Worm (Caenorhabditis elegans): ENCODE measurements around the gene tbck-1.
A peak's percentile ranks its signal among the peaks of the same experiment; 100 is the strongest.

Gene tbck-1

ce11 chrII:4856113-4856512 is 27.8 kb downstream of the tbck-1 start (continued):
- TF ChIP-seq aptf-2 (GFP tag; conservative IDR thresholded peaks at IDR 0.05) (no peak), xnd-1 (tag; optimal IDR thresholded peaks at IDR 0.05) (no peak), sptf-2 (GFP tag; optimal IDR thresholded peaks at IDR 0.05) (no peak), ceh-91 (GFP tag; IDR thresholded peaks at IDR 0.05) (no peak), ets-4 (GFP tag; optimal IDR thresholded peaks at IDR 0.05) (no peak), cebp-1 (GFP tag; IDR thresholded peaks at IDR 0.05) (peak; percentile 96), cebp-1 (tag; optimal IDR thresholded peaks at IDR 0.05) (peak; percentile 99), F49E8.2 (tag; optimal IDR thresholded peaks at IDR 0.05; ENCODE audit: insufficient read depth) (no peak), madf-8 (GFP tag; conservative IDR thresholded peaks at IDR 0.05) (no peak)

DNA sequence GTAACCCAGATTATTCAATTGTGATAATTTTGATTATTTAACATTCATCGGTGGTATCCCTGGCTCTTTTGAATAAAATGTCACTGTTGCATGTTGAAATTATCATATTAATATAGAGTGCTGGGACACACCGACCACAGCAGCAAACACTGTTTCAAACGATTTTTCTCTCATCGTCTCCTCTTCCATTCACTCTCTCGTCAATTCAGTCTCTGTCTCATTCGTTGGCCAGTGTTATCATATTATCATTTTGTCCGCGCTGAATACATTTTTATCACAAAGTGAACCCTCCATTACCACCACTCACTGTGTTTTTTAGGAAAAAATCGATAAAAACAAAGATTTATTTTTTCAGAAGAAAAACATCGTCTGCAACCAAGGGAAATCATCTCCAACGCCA is 28.7 kb downstream of the tbck-1 start:
- TF ChIP-seq ztf-3 (GFP tag; optimal IDR thresholded peaks at IDR 0.05) (no peak), ets-4 (GFP tag; optimal IDR thresholded peaks at IDR 0.05) (peak; percentile 36), cebp-1 (GFP tag; IDR thresholded peaks at IDR 0.05) (no peak), cebp-1 (tag; optimal IDR thresholded peaks at IDR 0.05) (peak; percentile 14), lin-54 (GFP tag; optimal IDR thresholded peaks at IDR 0.05) (peak; percentile 21), ztf-18 (tag; optimal IDR thresholded peaks at IDR 0.05) (peak; percentile 15), tbp1 (GFP tag; optimal IDR thresholded peaks at IDR 0.05) (peak; percentile 15), dox-1 (GFP tag; IDR thresholded peaks at IDR 0.05) (peak; percentile 54; the same call in 1 of the 2 replicates), nhr-80 (tag; optimal IDR thresholded peaks at IDR 0.05) (peak; percentile 89), zim-3 (tag; optimal IDR thresholded peaks at IDR 0.05) (no peak)

DNA sequence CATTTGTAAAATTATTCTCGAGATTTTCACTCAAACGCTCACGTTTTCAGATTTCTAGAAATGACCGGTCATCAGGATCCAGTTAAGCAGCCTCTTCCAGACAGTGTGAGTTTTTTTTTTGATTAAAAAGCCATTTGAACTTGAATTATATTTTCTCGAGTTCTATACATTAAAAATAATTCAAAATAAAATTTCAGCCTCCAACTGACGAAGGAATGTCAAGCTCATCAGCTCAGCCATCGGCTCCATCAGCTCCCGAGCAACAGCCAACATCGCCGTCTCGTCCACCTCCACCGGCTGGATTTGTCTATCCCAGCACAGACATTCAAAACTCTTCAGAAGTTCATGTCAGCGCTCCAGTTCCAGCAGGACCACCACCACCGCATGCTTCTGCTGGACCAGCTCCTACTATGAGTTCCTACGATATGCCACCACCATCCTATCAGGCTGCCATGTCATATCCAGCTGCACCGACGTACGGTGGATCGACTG is 29.6 kb downstream of the tbck-1 start, which contains the start of gene F11G11.5:
Gene F11G11.5 (plus strand): TSS at position 51 of the 492 bp plus-strand sequence.
- TF ChIP-seq mxl-1 (tag; optimal IDR thresholded peaks at IDR 0.05), result no peak
- peak; percentile 26; the same call in 1 of the 2 replicates for TF ChIP-seq egrh-3 (GFP tag; IDR thresholded peaks at IDR 0.05)
- TF ChIP-seq repo-1 (tag; optimal IDR thresholded peaks at IDR 0.05), result peak; percentile 32
- TF ChIP-seq let-607 (tag; optimal IDR thresholded peaks at IDR 0.05), result peak in 1 of 2 experiments; percentile 21
- peak; percentile 75; the same call in 1 of the 2 replicates for TF ChIP-seq nfyb-1 (GFP tag; IDR thresholded peaks at IDR 0.05)
- no peak for TF ChIP-seq ceh-100 (GFP tag; IDR thresholded peaks at IDR 0.05)
- 0 out of 2 replicates have a peak, but pooled peaks have one; percentile 22 for TF ChIP-seq madf-6 (GFP tag; IDR thresholded peaks at IDR 0.05)
- TF ChIP-seq tlf-1 (GFP tag; optimal IDR thresholded peaks at IDR 0.05), result peak; percentile 16
- no peak for TF ChIP-seq snpc-1.3 (tag; optimal IDR thresholded peaks at IDR 0.05; ENCODE audit: insufficient read depth)
- TF ChIP-seq cebp-2 (GFP tag; IDR thresholded peaks at IDR 0.05), result 0 out of 2 replicates have a peak, but pooled peaks have one; percentile 47
- TF ChIP-seq C06A6.2 (GFP tag; conservative IDR thresholded peaks at IDR 0.05), result no peak
- peak; percentile 35; the same call in 1 of the 2 replicates for TF ChIP-seq ekl-4 (GFP tag; IDR thresholded peaks at IDR 0.05)
- TF ChIP-seq nhr-120 (GFP tag; IDR thresholded peaks at IDR 0.05), result no peak
- TF ChIP-seq hmg-1.2 (GFP tag; IDR thresholded peaks at IDR 0.05), result 0 out of 2 replicates have a peak, but pooled peaks have one; percentile 13
- TF ChIP-seq athp-1 (tag; optimal IDR thresholded peaks at IDR 0.05), result peak; percentile 48
- no peak for TF ChIP-seq cebp-1 (GFP tag; IDR thresholded peaks at IDR 0.05)
- peak; percentile 24 for TF ChIP-seq cebp-1 (tag; optimal IDR thresholded peaks at IDR 0.05)
- TF ChIP-seq atf-7 (tag; optimal IDR thresholded peaks at IDR 0.05), result peak; percentile 8
- no peak for TF ChIP-seq ztf-18 (tag; optimal IDR thresholded peaks at IDR 0.05)
- peak; percentile 41; the same call in 1 of the 2 replicates for TF ChIP-seq mcd-1 (GFP tag; IDR thresholded peaks at IDR 0.05)
- peak; percentile 40 for TF ChIP-seq fkh-3 (tag; optimal IDR thresholded peaks at IDR 0.05)
- TF ChIP-seq mes-4 (tag; optimal IDR thresholded peaks at IDR 0.05), result no peak
- TF ChIP-seq F57A8.1 (GFP tag; optimal IDR thresholded peaks at IDR 0.05), result no peak
- peak; percentile 19 for TF ChIP-seq nhr-90 (tag; optimal IDR thresholded peaks at IDR 0.05)
- TF ChIP-seq ztf-28 (GFP tag; IDR thresholded peaks at IDR 0.05), result 0 out of 2 replicates have a peak, but pooled peaks have one; percentile 16
- 0 out of 2 replicates have a peak, but pooled peaks have one; percentile 3 for TF ChIP-seq madf-3 (GFP tag; IDR thresholded peaks at IDR 0.05)
- TF ChIP-seq ama-1 (optimal IDR thresholded peaks at IDR 0.05), result peak; percentile 7
- TF ChIP-seq ama-1 (GFP tag; optimal IDR thresholded peaks at IDR 0.05), result no peak
- TF ChIP-seq zfh-2 (GFP tag; conservative IDR thresholded peaks at IDR 0.05), result peak; percentile 86
- no peak for TF ChIP-seq Y53G8AR.9 (GFP tag; conservative IDR thresholded peaks at IDR 0.05)
- TF ChIP-seq B0336.3 (GFP tag; IDR thresholded peaks at IDR 0.05), result peak; percentile 59; the same call in 1 of the 2 replicates
- no peak for TF ChIP-seq nfya-2 (GFP tag; IDR thresholded peaks at IDR 0.05)

Measured in whole organism, young adult.